Worm (Caenorhabditis elegans) whole organism, young adult: ENCODE data around the gene Y15E3A.4.

Experiments used
- B0261.1 ChIP-seq: sonication (generic microtip); optimal IDR thresholded peaks from 2 replicates; lab custom pipeline; 2016; ENCODE audit warnings: mild to moderate bottlenecking, missing genetic modification characterization, moderate library complexity, missing compliant biosample characterization
- F49E8.2 ChIP-seq: sonication (generic microtip); optimal IDR thresholded peaks from 3 replicates; lab custom pipeline; 2017; ENCODE audit warnings: missing genetic modification characterization, mild to moderate bottlenecking, missing compliant biosample characterization, antibody characterized with exemption, moderate library complexity; ENCODE audit not compliant: insufficient read depth
- F55B11.4 ChIP-seq: sonication (generic microtip); optimal IDR thresholded peaks from 2 replicates; lab custom pipeline; 2016; ENCODE audit warnings: missing compliant biosample characterization, missing genetic modification characterization, borderline replicate concordance; ENCODE audit not compliant: insufficient read depth
- K11D2.4 ChIP-seq: fragments of 200-800 bp; sonication (Bioruptor generic); IDR thresholded peaks from 2 replicates; pipeline ENCODE4 v1.3.6; 2022; ENCODE audit warnings: missing genetic modification reagents, missing genetic modification characterization, missing compliant biosample characterization
- T07F8.4 ChIP-seq: sonication (generic microtip); optimal IDR thresholded peaks from 2 replicates; lab custom pipeline; 2016; ENCODE audit warnings: mild to moderate bottlenecking, missing genetic modification characterization, moderate library complexity, missing compliant biosample characterization
- Y67H2A.10 ChIP-seq: fragments of 200-800 bp; sonication (Bioruptor generic); conservative IDR thresholded peaks from 2 replicates; pipeline ENCODE4 v1.3.6; 2022; ENCODE audit warnings: missing genetic modification reagents, missing genetic modification characterization, missing compliant biosample characterization
- Y79H2A.3 ChIP-seq: fragments of 200-800 bp; sonication (Bioruptor generic); conservative IDR thresholded peaks from 2 replicates; pipeline ENCODE4 v1.3.6; 2022; ENCODE audit warnings: missing genetic modification reagents, missing genetic modification characterization, missing compliant biosample characterization
- Y95B8A.8 ChIP-seq: fragments of 200-800 bp; sonication (Bioruptor generic); IDR thresholded peaks from 2 replicates; pipeline ENCODE4 v1.3.6; 2022; ENCODE audit warnings: missing genetic modification reagents, missing genetic modification characterization, missing compliant biosample characterization
- ama-1 ChIP-seq, 3 experiments: fragments of 150-350 bp in 1 of 3; sonication (generic microtip) in 2 of 3; optimal IDR thresholded peaks; 2 replicates each; lab custom pipeline; 2014 to 2018; ENCODE audit warnings: missing biosample characterization in 2 of 3, missing genetic modification characterization in 2 of 3, missing genetic modification reagents in 2 of 3
- attf-3 ChIP-seq: fragments of 200-800 bp; sonication (Bioruptor generic); conservative IDR thresholded peaks from 2 replicates; pipeline ENCODE4 v1.3.6; 2022; ENCODE audit warnings: missing genetic modification reagents, missing genetic modification characterization, missing compliant biosample characterization
- attf-5 ChIP-seq: fragments of 200-800 bp; sonication (Bioruptor generic); optimal IDR thresholded peaks from 2 replicates; lab custom pipeline; 2018; ENCODE audit warnings: mild to moderate bottlenecking, missing genetic modification characterization, missing compliant biosample characterization
- cebp-1 ChIP-seq, 2 experiments: fragments of 200-800 bp in 1 of 2; sonication (Bioruptor generic) in 1 of 2; sonication (generic microtip) in 1 of 2; IDR thresholded peaks in 1 of 2; optimal IDR thresholded peaks in 1 of 2; 2 replicates each; pipeline versions ENCODE4 v1.3.6 to Lab custom; 2017 to 2022; ENCODE audit warnings: missing compliant biosample characterization in 2 of 2, missing genetic modification characterization in 2 of 2, mild to moderate bottlenecking in 1 of 2, missing genetic modification reagents in 1 of 2, moderate library complexity in 1 of 2
- ceh-27 ChIP-seq: fragments of 200-800 bp; sonication (Bioruptor generic); optimal IDR thresholded peaks from 2 replicates; lab custom pipeline; 2018; ENCODE audit warnings: mild to moderate bottlenecking, missing genetic modification characterization, moderate library complexity, missing compliant biosample characterization
- chd-7 ChIP-seq: sonication (generic microtip); optimal IDR thresholded peaks from 2 replicates; lab custom pipeline; 2016; ENCODE audit warnings: mild to moderate bottlenecking, missing genetic modification characterization, moderate library complexity, missing compliant biosample characterization
- dox-1 ChIP-seq: fragments of 200-800 bp; sonication (Bioruptor generic); IDR thresholded peaks from 2 replicates; pipeline ENCODE4 v1.3.6; 2022; ENCODE audit warnings: missing genetic modification reagents, missing genetic modification characterization, missing compliant biosample characterization
- dpff-1 ChIP-seq: sonication (generic microtip); optimal IDR thresholded peaks from 2 replicates; lab custom pipeline; 2017; ENCODE audit warnings: mild to moderate bottlenecking, missing genetic modification characterization, missing compliant biosample characterization
- egrh-3 ChIP-seq: fragments of 200-800 bp; sonication (Bioruptor generic); IDR thresholded peaks from 2 replicates; pipeline ENCODE4 v1.3.6; 2022; ENCODE audit warnings: missing genetic modification reagents, missing genetic modification characterization, missing compliant biosample characterization
- ekl-4 ChIP-seq: fragments of 200-800 bp; sonication (Bioruptor generic); IDR thresholded peaks from 2 replicates; pipeline ENCODE4 v1.3.6; 2022; ENCODE audit warnings: missing genetic modification reagents, missing genetic modification characterization, missing compliant biosample characterization
- fkh-3 ChIP-seq: sonication (generic microtip); optimal IDR thresholded peaks from 2 replicates; lab custom pipeline; 2016; ENCODE audit warnings: mild to moderate bottlenecking, missing genetic modification characterization, missing compliant biosample characterization
- hmg-1.2 ChIP-seq: fragments of 200-800 bp; sonication (Bioruptor generic); IDR thresholded peaks from 2 replicates; pipeline ENCODE4 v1.3.6; 2022; ENCODE audit warnings: missing genetic modification reagents, missing genetic modification characterization, missing compliant biosample characterization
- hmg-20 ChIP-seq: fragments of 200-800 bp; sonication (Bioruptor generic); IDR thresholded peaks from 2 replicates; pipeline ENCODE4 v1.3.6; 2022; ENCODE audit warnings: missing genetic modification reagents, missing genetic modification characterization, missing compliant biosample characterization
- hrde-1 ChIP-seq: sonication (generic microtip); optimal IDR thresholded peaks from 2 replicates; lab custom pipeline; 2016; ENCODE audit warnings: missing genetic modification characterization, mild to moderate bottlenecking, missing compliant biosample characterization, moderate library complexity, missing genotype, missing genetic modification reagents, borderline replicate concordance
- let-607 ChIP-seq, 2 experiments: fragments of 200-800 bp in 1 of 2; sonication (Bioruptor generic) in 1 of 2; sonication (generic microtip) in 1 of 2; optimal IDR thresholded peaks; 2 replicates each; lab custom pipeline; 2016 to 2018; ENCODE audit warnings: mild to moderate bottlenecking in 2 of 2, missing compliant biosample characterization in 2 of 2, missing genetic modification characterization in 2 of 2, moderate library complexity in 2 of 2, missing genotype in 1 of 2
- lin-35 ChIP-seq, 3 experiments: fragments of 150-350 bp in 2 of 3; sonication (generic microtip) in 1 of 3; optimal IDR thresholded peaks; 2 replicates each; lab custom pipeline; 2014 to 2018; ENCODE audit warnings: missing biosample characterization in 3 of 3, missing genetic modification characterization in 3 of 3, missing genetic modification reagents in 3 of 3
- lin-40 ChIP-seq: sonication (generic microtip); optimal IDR thresholded peaks from 2 replicates; lab custom pipeline; 2016; ENCODE audit warnings: missing genetic modification characterization, mild to moderate bottlenecking, missing compliant biosample characterization, missing genotype, missing genetic modification reagents
- lir-1 ChIP-seq: fragments of 200-800 bp; sonication (Bioruptor generic); conservative IDR thresholded peaks from 2 replicates; pipeline ENCODE4 v1.3.6; 2022; ENCODE audit warnings: missing genetic modification reagents, missing genetic modification characterization, missing compliant biosample characterization
- madf-10 ChIP-seq: sonication (generic microtip); optimal IDR thresholded peaks from 2 replicates; lab custom pipeline; 2016; ENCODE audit warnings: mild to moderate bottlenecking, missing genetic modification characterization, missing compliant biosample characterization
- mcd-1 ChIP-seq: fragments of 200-800 bp; sonication (Bioruptor generic); IDR thresholded peaks from 2 replicates; pipeline ENCODE4 v1.3.6; 2022; ENCODE audit warnings: missing genetic modification reagents, missing genetic modification characterization, missing compliant biosample characterization
- nfya-1 ChIP-seq: sonication (generic microtip); optimal IDR thresholded peaks from 2 replicates; lab custom pipeline; 2017; ENCODE audit warnings: antibody characterized with exemption, missing compliant biosample characterization, missing genetic modification characterization, borderline replicate concordance; ENCODE audit not compliant: insufficient read depth
- nhr-80 ChIP-seq: sonication (generic microtip); optimal IDR thresholded peaks from 2 replicates; lab custom pipeline; 2016; ENCODE audit warnings: missing genetic modification characterization, missing compliant biosample characterization
- snpc-4 ChIP-seq, 5 experiments: fragments of 150-350 bp in 1 of 5; sonication (generic microtip) in 4 of 5; optimal IDR thresholded peaks; 2 replicates each; lab custom pipeline; 2014 to 2018; ENCODE audit warnings: missing genetic modification characterization in 5 of 5, missing biosample characterization in 3 of 5, antibody characterized with exemption in 2 of 5, mild to moderate bottlenecking in 2 of 5, missing compliant biosample characterization in 2 of 5, missing genotype in 2 of 5, moderate library complexity in 2 of 5, missing genetic modification reagents in 1 of 5
- tbp1 ChIP-seq: fragments of 200-800 bp; sonication (Bioruptor generic); optimal IDR thresholded peaks from 2 replicates; lab custom pipeline; 2018; ENCODE audit warnings: mild to moderate bottlenecking, missing genetic modification characterization, missing compliant biosample characterization
- unc-130 ChIP-seq: sonication (generic microtip); optimal IDR thresholded peaks from 2 replicates; lab custom pipeline; 2016; ENCODE audit warnings: missing genetic modification reagents, missing genetic modification characterization, missing compliant biosample characterization
- zfh-2 ChIP-seq: fragments of 200-800 bp; sonication (Bioruptor generic); conservative IDR thresholded peaks from 2 replicates; pipeline ENCODE4 v1.3.6; 2022; ENCODE audit warnings: missing genetic modification reagents, missing genetic modification characterization, missing compliant biosample characterization
- ztf-18 ChIP-seq: sonication (generic microtip); optimal IDR thresholded peaks from 2 replicates; lab custom pipeline; 2016; ENCODE audit warnings: missing genotype, mild to moderate bottlenecking, missing genetic modification characterization, missing compliant biosample characterization
- ztf-22 ChIP-seq: fragments of 200-800 bp; sonication (Bioruptor generic); optimal IDR thresholded peaks from 2 replicates; lab custom pipeline; 2018; ENCODE audit warnings: mild to moderate bottlenecking, missing genetic modification characterization, moderate library complexity, missing compliant biosample characterization
- ztf-6 ChIP-seq: fragments of 200-800 bp; sonication (Bioruptor generic); IDR thresholded peaks from 2 replicates; pipeline ENCODE4 v1.3.6; 2022; ENCODE audit warnings: missing genetic modification reagents, missing genetic modification characterization, missing compliant biosample characterization

The Y15E3A.4 gene

ce11 chrX:15338195-15338594 lies 7.4 kb downstream of the Y15E3A.4 start:
- TF ChIP-seq hmg-1.2 (GFP tag; lab: Robert Waterston, UW), result no peak
- no peak for TF ChIP-seq Y79H2A.3

ce11 chrX:15339807-15340596 lies 9.2 kb downstream of the Y15E3A.4 start, which contains the start of gene Y15E3A.5:
Gene Y15E3A.5 (plus strand): TSS chrX:15340558.
- TF ChIP-seq tbp1 (peak; percentile 26), lin-40 (tag; lab: Kevin White, UChicago) (peak; percentile 55), madf-10 (tag; lab: Kevin White, UChicago) (no peak), dox-1 (GFP tag; lab: Robert Waterston, UW) (no peak), T07F8.4 (tag; lab: Kevin White, UChicago) (no peak), cebp-1 (GFP tag; IDR thresholded peaks at IDR 0.05; lab: Robert Waterston, UW) (peak; percentile 82), cebp-1 (tag; optimal IDR thresholded peaks at IDR 0.05; lab: Kevin White, UChicago) (peak; percentile 93), F55B11.4 (tag; lab: Kevin White, UChicago) (no peak), ceh-27 (peak; percentile 38), let-607 (tag; optimal IDR thresholded peaks at IDR 0.05; lab: Kevin White, UChicago) (peak in 1 of 2 experiments; percentile 16), lir-1 (GFP tag; lab: Robert Waterston, UW) (no peak), snpc-4 (GFP tag; optimal IDR thresholded peaks at IDR 0.05; lab: Kevin White, UChicago) (no peak), snpc-4 (tag; optimal IDR thresholded peaks at IDR 0.05; lab: Kevin White, UChicago) (peak in 1 of 4 experiments; percentile 24), attf-5 (GFP tag; lab: Kevin White, UChicago) (peak; percentile 3), ekl-4 (GFP tag; lab: Robert Waterston, UW) (no peak), attf-3 (GFP tag; lab: Robert Waterston, UW) (no peak), B0261.1 (no peak), nhr-80 (tag; lab: Kevin White, UChicago) (peak; percentile 83), ztf-22 (GFP tag; lab: Kevin White, UChicago) (no peak), nfya-1 (no peak)

ce11 chrX:15340743-15341142 lies 10.0 kb downstream of the Y15E3A.4 start:
- TF ChIP-seq chd-7 (tag; lab: Kevin White, UChicago) (peak; percentile 17), unc-130 (GFP tag; lab: Kevin White, UChicago) (no peak), egrh-3 (GFP tag; lab: Robert Waterston, UW) (peak; percentile 89), K11D2.4 (GFP tag; lab: Robert Waterston, UW) (0 out of 2 replicates have a peak, but pooled peaks have one; percentile 44), ztf-22 (GFP tag; lab: Kevin White, UChicago) (no peak), hmg-1.2 (GFP tag; lab: Robert Waterston, UW) (0 out of 2 replicates have a peak, but pooled peaks have one; percentile 5), attf-5 (GFP tag; lab: Kevin White, UChicago) (peak; percentile 36), cebp-1 (GFP tag; IDR thresholded peaks at IDR 0.05; lab: Robert Waterston, UW) (no peak), cebp-1 (tag; optimal IDR thresholded peaks at IDR 0.05; lab: Kevin White, UChicago) (peak; percentile 40), ama-1 (optimal IDR thresholded peaks at IDR 0.05; lab: Kevin White, UChicago) (peak; percentile 48), ama-1 (GFP tag; optimal IDR thresholded peaks at IDR 0.05; lab: Kevin White, UChicago) (no peak), zfh-2 (GFP tag; lab: Robert Waterston, UW) (peak; percentile 98), F49E8.2 (tag; lab: Kevin White, UChicago) (no peak), mcd-1 (peak; percentile 28; the same call in 1 of the 2 replicates), ceh-27 (peak; percentile 29), dox-1 (GFP tag; lab: Robert Waterston, UW) (0 out of 2 replicates have a peak, but pooled peaks have one; percentile 28)

- TF ChIP-seq hmg-20 (no peak), nfya-1 (no peak), fkh-3 (tag; lab: Kevin White, UChicago) (no peak), ztf-18 (no peak), Y95B8A.8 (GFP tag; lab: Robert Waterston, UW) (no peak), lin-35 (GFP tag; optimal IDR thresholded peaks at IDR 0.05; lab: Kevin White, UChicago) (no peak), ztf-6 (GFP tag; lab: Robert Waterston, UW) (no peak), ceh-27 (peak; percentile 37), ekl-4 (GFP tag; lab: Robert Waterston, UW) (peak; percentile 40; the same call in 1 of the 2 replicates), dpff-1 (no peak), hrde-1 (tag; lab: Kevin White, UChicago) (no peak), Y67H2A.10 (GFP tag; lab: Robert Waterston, UW) (no peak), egrh-3 (GFP tag; lab: Robert Waterston, UW) (0 out of 2 replicates have a peak, but pooled peaks have one; percentile 4)
Measured at ce11 chrX:15342092-15342491, 11.3 kb downstream of the Y15E3A.4 start.
